Worm (Caenorhabditis elegans): ENCODE data around the gene clec-117.

clec-117 gene

DNA sequence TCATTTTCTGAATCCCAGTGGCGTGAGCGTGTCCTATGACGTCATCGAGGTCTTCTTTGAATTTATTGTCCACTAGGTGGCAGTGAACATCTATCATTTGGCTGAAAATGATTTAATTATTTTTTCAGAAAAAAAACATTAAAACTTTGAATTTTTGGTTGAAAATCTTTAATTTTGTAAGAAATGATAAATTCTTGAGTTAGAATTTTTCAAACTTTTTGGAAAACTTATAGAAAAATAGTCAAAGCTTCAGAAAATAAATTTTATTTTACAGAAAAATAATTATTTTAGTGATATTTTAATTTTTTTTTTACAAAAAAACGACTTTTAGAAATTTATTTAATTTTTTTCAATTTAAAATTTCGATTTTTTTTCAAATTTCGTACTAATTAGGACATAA is 18.2 kb downstream of the clec-117 start, which contains the start of gene B0432.8:
B0432.8 (minus strand) TSS at position 101 of the 400 bp plus-strand sequence.
- no peak for TF ChIP-seq ref-1 (GFP tag; conservative IDR thresholded peaks at IDR 0.05)
- no peak for TF ChIP-seq T22C8.4 (GFP tag; IDR thresholded peaks at IDR 0.05)
- no peak for TF ChIP-seq med-1 (GFP tag; optimal IDR thresholded peaks at IDR 0.05; ENCODE audit: insufficient read depth)
- TF ChIP-seq ztf-29 (GFP tag; IDR thresholded peaks at IDR 0.05) = no peak
- no peak for TF ChIP-seq ztf-23 (GFP tag; IDR thresholded peaks at IDR 0.05)
- no peak for TF ChIP-seq tab-1 (GFP tag; IDR thresholded peaks at IDR 0.05)
- no peak for TF ChIP-seq klf-2 (GFP tag; conservative IDR thresholded peaks at IDR 0.05)

DNA sequence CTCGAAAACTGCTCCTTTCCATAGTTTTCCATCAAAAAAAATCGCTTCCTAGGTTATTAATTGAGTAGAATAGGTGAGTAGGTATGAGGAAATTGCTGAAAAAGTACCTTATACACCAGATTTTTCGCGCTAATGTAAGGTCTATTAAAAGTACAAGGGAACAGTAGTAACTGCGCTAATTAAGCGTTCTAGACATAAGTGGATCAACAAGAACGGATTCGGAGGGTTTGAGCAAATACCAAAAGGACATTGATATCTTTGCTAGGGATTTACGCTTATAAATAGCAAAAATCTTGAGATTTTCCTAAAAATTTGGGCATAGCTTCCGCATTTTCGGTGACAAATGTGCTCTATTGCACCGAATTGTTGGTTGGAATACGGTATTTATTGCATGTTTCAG is 22.9 kb downstream of the clec-117 start, which contains the start of gene B0432.7:
B0432.7 (minus strand) TSS at position 101 of the 400 bp plus-strand sequence.
- TF ChIP-seq flt-1 (GFP tag; IDR thresholded peaks at IDR 0.05) (no peak), klf-2 (GFP tag; conservative IDR thresholded peaks at IDR 0.05) (no peak), ztf-23 (GFP tag; IDR thresholded peaks at IDR 0.05) (no peak), med-1 (GFP tag; optimal IDR thresholded peaks at IDR 0.05; ENCODE audit: insufficient read depth) (no peak), tab-1 (GFP tag; IDR thresholded peaks at IDR 0.05) (no peak), T22C8.4 (GFP tag; IDR thresholded peaks at IDR 0.05) (no peak), ref-1 (GFP tag; conservative IDR thresholded peaks at IDR 0.05) (no peak), ztf-29 (GFP tag; IDR thresholded peaks at IDR 0.05) (no peak), cog-1 (tag; optimal IDR thresholded peaks at IDR 0.05) (no peak)

DNA sequence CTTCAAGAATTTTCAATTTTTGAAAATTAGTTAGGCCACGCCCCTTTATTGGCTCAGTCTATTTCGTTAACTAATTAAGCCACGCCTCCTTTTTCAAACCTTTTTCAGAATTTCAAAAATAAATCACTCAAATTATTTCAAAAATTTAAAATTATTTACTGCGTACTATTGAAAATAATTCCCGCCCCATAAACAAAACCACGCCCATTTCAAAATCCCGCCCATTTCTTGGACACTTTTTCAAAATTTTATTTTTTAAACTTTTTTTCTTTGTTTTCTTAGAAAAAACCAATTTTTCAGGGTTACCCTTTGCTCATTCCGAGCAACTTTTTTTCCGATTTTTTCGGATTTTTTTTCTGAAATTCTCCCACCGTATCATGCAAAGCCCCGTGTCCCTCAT is 32.8 kb downstream of the clec-117 start, which contains the start of gene B0432.14:
B0432.14 (plus strand) TSS at position 301 of the 400 bp plus-strand sequence.
- TF ChIP-seq ztf-23 (GFP tag; IDR thresholded peaks at IDR 0.05) (no peak), flt-1 (GFP tag; IDR thresholded peaks at IDR 0.05) (no peak), ref-1 (GFP tag; conservative IDR thresholded peaks at IDR 0.05) (no peak), klf-2 (GFP tag; conservative IDR thresholded peaks at IDR 0.05) (no peak), cog-1 (tag; optimal IDR thresholded peaks at IDR 0.05) (no peak), ztf-29 (GFP tag; IDR thresholded peaks at IDR 0.05) (no peak), med-1 (GFP tag; optimal IDR thresholded peaks at IDR 0.05; ENCODE audit: insufficient read depth) (no peak), tab-1 (GFP tag; IDR thresholded peaks at IDR 0.05) (no peak), T22C8.4 (GFP tag; IDR thresholded peaks at IDR 0.05) (no peak)

DNA sequence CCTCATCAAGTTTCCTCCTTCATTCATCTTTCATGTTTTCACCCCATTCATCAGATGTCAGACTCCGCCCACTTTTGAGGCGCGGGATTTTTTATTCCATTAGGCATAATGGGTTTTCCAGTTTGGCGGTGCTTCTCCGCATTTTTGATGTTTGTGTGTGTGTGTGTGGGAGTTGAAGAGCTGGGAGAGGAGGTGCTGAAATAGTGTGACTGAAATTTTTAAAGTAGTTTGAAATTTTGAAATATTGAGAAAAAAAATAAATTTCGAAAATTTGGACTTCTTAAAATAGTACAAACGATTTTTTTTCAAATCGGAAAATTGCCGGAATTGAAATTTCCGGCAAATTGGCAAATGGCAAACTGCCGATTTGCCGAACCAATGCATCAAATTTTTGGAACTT is 33.2 kb downstream of the clec-117 start, which contains the start of gene scc-2:
scc-2 (minus strand) TSS at position 101 of the 400 bp plus-strand sequence.
- TF ChIP-seq med-1 (GFP tag; optimal IDR thresholded peaks at IDR 0.05; ENCODE audit: insufficient read depth) (no peak), T22C8.4 (GFP tag; IDR thresholded peaks at IDR 0.05) (no peak), tab-1 (GFP tag; IDR thresholded peaks at IDR 0.05) (no peak), flt-1 (GFP tag; IDR thresholded peaks at IDR 0.05) (no peak), ztf-29 (GFP tag; IDR thresholded peaks at IDR 0.05) (no peak), ztf-23 (GFP tag; IDR thresholded peaks at IDR 0.05) (no peak), cog-1 (tag; optimal IDR thresholded peaks at IDR 0.05) (no peak), ref-1 (GFP tag; conservative IDR thresholded peaks at IDR 0.05) (no peak), klf-2 (GFP tag; conservative IDR thresholded peaks at IDR 0.05) (no peak)

DNA sequence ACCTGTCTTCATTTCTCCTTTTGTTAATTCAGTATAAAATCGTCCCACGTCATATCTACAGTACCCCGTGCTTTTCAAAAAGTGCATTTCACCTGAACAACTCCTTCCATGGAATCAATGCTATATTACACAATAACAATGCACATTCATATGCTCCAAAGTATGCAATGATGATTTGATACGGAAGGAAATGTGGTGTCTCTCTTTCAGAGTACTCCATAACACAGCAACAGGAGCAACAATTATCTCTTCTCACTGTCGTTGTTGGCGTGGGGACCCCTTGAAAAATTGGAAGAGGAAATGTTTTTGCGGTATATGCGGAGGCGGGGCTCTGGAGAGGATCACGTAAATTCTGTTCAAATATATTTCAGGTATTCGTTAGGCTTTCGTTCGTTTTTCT is 39.3 kb downstream of the clec-117 start, which contains the start of gene cat-2:
cat-2 (plus strand) TSS at position 301 of the 400 bp plus-strand sequence.
- TF ChIP-seq T22C8.4 (GFP tag; IDR thresholded peaks at IDR 0.05) = no peak
- TF ChIP-seq tab-1 (GFP tag; IDR thresholded peaks at IDR 0.05) = no peak
- no peak for TF ChIP-seq klf-2 (GFP tag; conservative IDR thresholded peaks at IDR 0.05)
- no peak for TF ChIP-seq ref-1 (GFP tag; conservative IDR thresholded peaks at IDR 0.05)
- TF ChIP-seq flt-1 (GFP tag; IDR thresholded peaks at IDR 0.05) = no peak
- no peak for TF ChIP-seq ztf-29 (GFP tag; IDR thresholded peaks at IDR 0.05)
- TF ChIP-seq med-1 (GFP tag; optimal IDR thresholded peaks at IDR 0.05; ENCODE audit: insufficient read depth) = no peak
- TF ChIP-seq ztf-23 (GFP tag; IDR thresholded peaks at IDR 0.05) = no peak
- TF ChIP-seq cog-1 (tag; optimal IDR thresholded peaks at IDR 0.05) = no peak

DNA sequence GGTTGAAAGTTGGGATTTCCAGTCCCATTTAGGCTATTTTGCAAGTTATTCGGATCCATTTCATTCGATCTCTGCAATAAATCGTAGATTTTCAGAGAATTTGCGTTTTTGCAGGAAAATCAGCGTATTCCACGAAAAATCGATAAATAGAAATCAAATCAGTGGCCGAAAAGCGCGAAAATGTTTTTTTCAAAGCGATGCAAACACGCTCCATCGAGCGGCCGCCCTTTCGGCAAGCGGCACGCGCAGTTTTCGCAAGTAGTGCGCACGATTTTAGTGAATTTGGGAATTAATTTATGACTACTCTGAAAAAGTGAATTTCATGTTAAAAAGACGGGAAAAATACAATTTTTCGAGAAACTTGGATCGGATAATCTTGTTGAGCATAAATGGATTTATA is 41.7 kb downstream of the clec-117 start:
- TF ChIP-seq ztf-23 (GFP tag; IDR thresholded peaks at IDR 0.05) = peak; percentile 87
- TF ChIP-seq ref-1 (GFP tag; conservative IDR thresholded peaks at IDR 0.05) = peak; percentile 55; the same call in 1 of the 2 replicates
- peak; percentile 83 for TF ChIP-seq med-1 (GFP tag; optimal IDR thresholded peaks at IDR 0.05; ENCODE audit: insufficient read depth)
- peak; percentile 93 for TF ChIP-seq T22C8.4 (GFP tag; IDR thresholded peaks at IDR 0.05)
- TF ChIP-seq cog-1 (tag; optimal IDR thresholded peaks at IDR 0.05) = peak; percentile 88
- TF ChIP-seq ztf-29 (GFP tag; IDR thresholded peaks at IDR 0.05) = peak; percentile 84
- peak; percentile 89 for TF ChIP-seq flt-1 (GFP tag; IDR thresholded peaks at IDR 0.05)
- peak; percentile 58 for TF ChIP-seq klf-2 (GFP tag; conservative IDR thresholded peaks at IDR 0.05)
- TF ChIP-seq tab-1 (GFP tag; IDR thresholded peaks at IDR 0.05) = peak; percentile 82

DNA sequence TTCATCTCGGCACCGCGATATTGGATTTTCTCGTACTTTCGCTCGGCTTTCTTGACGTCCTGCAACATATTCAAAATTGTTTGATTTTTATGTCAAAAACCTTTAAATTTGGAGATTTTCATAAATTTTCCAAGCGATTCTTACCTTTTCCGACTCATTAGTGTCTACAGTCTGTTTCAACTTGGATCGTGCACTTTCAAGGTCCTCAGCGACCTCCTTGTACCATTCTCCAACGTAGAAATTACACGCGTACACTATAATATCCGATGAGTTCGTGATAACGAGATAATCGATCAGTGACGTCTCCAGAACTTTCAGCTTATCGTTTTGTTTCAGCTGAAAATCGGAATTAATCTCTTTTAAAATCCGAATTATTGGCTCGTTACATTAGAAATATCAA is 49.1 kb downstream of the clec-117 start:
- TF ChIP-seq ztf-23 (GFP tag; IDR thresholded peaks at IDR 0.05) = no peak
- TF ChIP-seq ref-1 (GFP tag; conservative IDR thresholded peaks at IDR 0.05) = no peak
- TF ChIP-seq med-1 (GFP tag; optimal IDR thresholded peaks at IDR 0.05; ENCODE audit: insufficient read depth) = no peak
- no peak for TF ChIP-seq tab-1 (GFP tag; IDR thresholded peaks at IDR 0.05)
- TF ChIP-seq T22C8.4 (GFP tag; IDR thresholded peaks at IDR 0.05) = no peak
- TF ChIP-seq flt-1 (GFP tag; IDR thresholded peaks at IDR 0.05) = no peak
- no peak for TF ChIP-seq cog-1 (tag; optimal IDR thresholded peaks at IDR 0.05)
- TF ChIP-seq klf-2 (GFP tag; conservative IDR thresholded peaks at IDR 0.05) = no peak
- no peak for TF ChIP-seq ztf-29 (GFP tag; IDR thresholded peaks at IDR 0.05)

Measured in whole organism, midembryonic.